Fruit fly (Drosophila melanogaster): ENCODE results near the gene ath.

dm6 chr2L:10255725-10256158 lies 44.8 kb downstream of the ath start, which contains the start of gene CG5676:
- no peak for TF ChIP-seq CTCF (optimal IDR thresholded peaks at IDR 0.05)
- no peak for TF ChIP-seq CG8478 (optimal IDR thresholded peaks at IDR 0.05)
